Worm (Caenorhabditis elegans) whole organism, young adult: Measurements from ENCODE around the gene F49F1.9.

Experiments used
- attf-5 ChIP-seq: fragments of 200-800 bp; sonication (Bioruptor generic); optimal IDR thresholded peaks from 2 replicates; lab custom pipeline; 2018; ENCODE audit warnings: mild to moderate bottlenecking, missing genetic modification characterization, missing compliant biosample characterization
- mxl-1 ChIP-seq: sonication (generic microtip); optimal IDR thresholded peaks from 2 replicates; lab custom pipeline; 2016; ENCODE audit warnings: missing genetic modification characterization, missing compliant biosample characterization
- tbp1 ChIP-seq: fragments of 200-800 bp; sonication (Bioruptor generic); optimal IDR thresholded peaks from 2 replicates; lab custom pipeline; 2018; ENCODE audit warnings: mild to moderate bottlenecking, missing genetic modification characterization, missing compliant biosample characterization

ce11 chrIV:4094364-4094763 lies 43.0 kb downstream of the F49F1.9 start:
- no peak for TF ChIP-seq tbp1 (GFP tag; lab: Kevin White, UChicago)
- no peak for TF ChIP-seq attf-5
- no peak for TF ChIP-seq mxl-1 (tag; lab: Kevin White, UChicago)
